Fruit fly (Drosophila melanogaster) S2 (cell line): ENCODE data around the gene CG31848.

Source experiments
- CG8478 ChIP-seq: fragments of >200 bp; optimal IDR thresholded peaks from 2 replicates; lab custom pipeline; 2018
- CTCF ChIP-seq, 2 experiments: fragments of >200 bp; optimal IDR thresholded peaks; 2 replicates each; lab custom pipeline; 2018

Gene CG31848

DNA sequence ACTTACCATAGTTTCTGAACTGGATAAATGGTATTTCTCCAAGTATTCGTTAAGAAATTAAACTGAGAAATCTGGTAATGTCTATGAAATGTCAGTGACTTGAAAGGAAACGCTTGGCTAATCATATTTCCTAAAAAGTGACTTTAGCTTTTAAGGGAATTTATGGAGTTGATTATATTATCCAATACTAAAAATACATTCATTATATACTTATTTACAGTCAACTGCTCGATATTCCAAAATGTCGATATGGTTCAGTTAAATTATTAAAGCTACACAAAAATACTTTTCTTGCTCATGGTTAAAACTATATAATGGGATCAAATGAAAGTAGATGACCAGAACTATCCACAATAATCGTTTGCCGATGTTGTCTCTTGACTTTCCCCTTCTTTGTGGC, at the start of gene CG31848:
TSS of gene CG31848 (minus strand) at position 101 of the 400 bp plus-strand sequence.
- no peak for TF ChIP-seq CTCF (optimal IDR thresholded peaks at IDR 0.05; lab: Kevin White, UChicago)
- TF ChIP-seq CG8478 (lab: Kevin White, UChicago): no peak

DNA sequence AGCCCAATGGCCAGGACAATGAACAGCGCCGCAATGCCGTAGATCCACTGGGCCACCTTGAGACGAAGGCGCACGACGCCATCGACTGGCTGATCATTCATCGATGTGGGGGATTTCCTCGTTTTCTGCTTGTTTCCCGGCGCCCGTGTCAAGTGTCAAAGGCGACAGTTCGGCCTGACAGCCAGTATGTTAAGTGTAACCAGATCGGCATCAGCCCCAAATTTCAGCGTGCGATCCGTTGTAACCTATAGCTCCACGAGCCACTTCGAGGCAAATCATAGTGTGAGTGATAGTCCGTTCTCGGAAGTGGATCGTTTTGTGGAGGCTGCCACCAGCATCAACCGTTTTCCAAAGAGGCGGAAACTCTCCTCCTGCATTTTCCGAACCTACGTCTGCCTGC, 41.0 kb upstream of the CG31848 start, which contains the start of gene CG43779:
TSS of gene CG43779 (minus strand) at position 101 of the 400 bp plus-strand sequence.
- no peak for TF ChIP-seq CG8478 (lab: Kevin White, UChicago)
- no peak for TF ChIP-seq CTCF (optimal IDR thresholded peaks at IDR 0.05; lab: Kevin White, UChicago)

DNA sequence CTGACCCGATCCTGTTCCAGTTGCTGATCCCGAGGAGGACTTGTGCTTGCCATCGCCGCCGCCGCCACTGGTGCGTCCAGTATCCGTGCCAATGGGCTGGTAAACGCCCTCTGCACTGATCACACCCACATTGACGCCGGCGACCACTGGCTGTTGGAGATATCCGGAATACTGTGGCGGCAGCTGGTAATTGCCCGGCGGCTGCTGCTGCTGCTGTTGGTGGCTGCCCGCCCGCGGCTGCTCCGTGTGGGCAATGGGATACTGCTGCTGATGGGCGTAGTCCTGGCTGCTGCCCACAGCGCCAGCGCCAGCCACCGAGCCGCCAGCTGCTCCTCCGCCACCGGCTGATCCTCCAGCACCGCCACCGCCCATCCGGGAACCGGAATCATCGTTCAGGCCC, 39.3 kb upstream of the CG31848 start:
- no peak for TF ChIP-seq CG8478 (lab: Kevin White, UChicago)

DNA sequence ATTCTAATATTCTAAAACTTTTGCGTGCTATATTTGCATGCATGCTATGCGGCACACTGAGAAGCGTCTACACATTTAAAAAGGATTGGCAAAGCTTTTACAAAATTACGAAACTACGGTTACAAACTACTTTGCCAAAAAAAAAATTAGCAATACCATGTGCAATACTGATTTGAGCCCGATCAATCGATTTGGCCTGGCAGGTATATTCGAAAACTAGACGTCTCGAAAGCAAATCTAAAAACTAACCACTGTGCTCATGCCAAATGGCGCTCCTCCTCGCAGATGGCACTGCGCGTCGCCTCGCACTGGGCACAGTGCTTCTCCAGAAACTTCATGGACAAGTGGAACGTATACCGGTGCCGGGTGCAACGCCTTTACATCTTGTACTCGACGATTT, 38.8 kb upstream of the CG31848 start, which contains the start of gene CG16825:
TSS of gene CG16825 (plus strand) at position 301 of the 400 bp plus-strand sequence.
- TF ChIP-seq CTCF (optimal IDR thresholded peaks at IDR 0.05; lab: Kevin White, UChicago) (no peak), CG8478 (lab: Kevin White, UChicago) (no peak)

DNA sequence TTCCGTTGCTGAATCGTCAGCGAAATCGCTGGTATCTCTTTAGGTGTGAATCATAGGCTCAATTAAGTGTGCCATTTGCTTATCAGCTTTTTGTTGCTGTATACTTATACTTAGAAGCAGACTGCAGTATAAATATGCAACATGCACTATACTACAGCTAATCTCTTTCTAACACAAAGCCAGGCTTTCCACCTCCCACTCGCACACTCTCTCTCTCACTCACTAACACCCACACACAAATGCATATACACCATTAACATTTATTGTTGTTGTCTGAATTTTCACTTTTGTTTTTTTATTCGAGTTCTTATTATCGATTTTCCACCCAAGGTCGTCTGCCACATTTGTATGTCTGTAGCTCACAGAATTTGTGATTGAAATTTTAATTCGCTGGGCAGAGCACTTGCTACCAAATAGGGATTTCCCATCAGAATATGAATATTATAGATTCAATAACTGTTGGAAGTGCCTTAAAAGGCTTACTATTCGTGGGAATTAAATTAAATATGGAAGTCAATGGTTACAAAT, 31.1 kb upstream of the CG31848 start:
- no peak for TF ChIP-seq CG8478 (lab: Kevin White, UChicago)
- no peak for TF ChIP-seq CTCF (optimal IDR thresholded peaks at IDR 0.05; lab: Kevin White, UChicago)

DNA sequence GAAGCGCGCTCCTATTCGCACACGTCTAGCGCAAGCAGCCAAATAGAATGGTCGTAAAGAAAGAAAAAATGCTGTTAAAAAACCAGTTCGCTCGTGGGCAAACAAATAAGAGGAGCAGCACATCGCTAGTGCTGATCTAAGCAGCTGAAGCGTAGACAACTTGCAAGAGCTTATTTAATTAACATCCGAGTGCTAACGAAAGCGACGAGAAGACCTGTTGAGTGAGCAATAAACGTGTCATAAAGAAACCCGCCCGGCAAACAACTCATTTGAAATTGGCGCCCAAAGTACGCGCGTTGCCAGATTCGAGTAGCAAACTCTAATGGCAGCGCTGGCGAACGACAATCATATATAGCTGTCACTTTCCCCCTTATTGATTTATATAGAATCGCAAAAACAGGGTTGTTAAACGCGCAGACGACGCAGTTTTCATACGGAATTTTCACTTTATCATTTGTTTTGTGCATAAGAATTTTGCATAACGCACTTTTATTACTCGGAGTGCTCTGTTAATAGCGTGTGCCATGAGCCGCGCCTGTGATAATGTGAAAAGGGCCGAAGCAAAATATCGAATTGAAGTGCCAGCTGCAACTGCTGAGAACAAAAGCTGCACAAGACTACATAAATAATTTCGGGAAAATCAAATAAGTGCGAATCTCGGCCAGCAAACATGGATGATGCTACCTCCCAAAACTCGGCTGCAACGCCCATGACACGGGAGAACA, 30.5 kb upstream of the CG31848 start:
- TF ChIP-seq CG8478 (lab: Kevin White, UChicago) (no peak), CTCF (optimal IDR thresholded peaks at IDR 0.05; lab: Kevin White, UChicago) (peak; percentile 35 to 42)

DNA sequence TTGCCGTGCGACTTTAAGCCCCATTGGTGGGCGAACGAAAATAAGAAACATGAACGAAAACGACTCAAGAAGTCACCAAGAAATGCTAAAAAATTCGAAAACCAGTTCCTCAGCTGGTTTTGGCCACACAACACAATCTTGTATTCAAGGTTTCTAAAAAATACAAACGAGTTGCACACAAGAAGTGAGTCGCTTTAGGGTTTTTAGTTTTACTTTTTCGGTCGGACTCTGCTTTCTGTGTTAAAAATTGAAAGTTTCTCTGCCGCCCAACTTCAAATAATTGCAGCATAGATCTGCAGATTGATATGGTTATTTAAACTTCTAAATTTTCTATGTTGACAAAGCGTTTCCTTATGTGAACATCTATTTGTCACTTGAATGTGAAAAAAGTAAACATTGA, 26.9 kb upstream of the CG31848 start, which contains the start of gene CG16824:
TSS of gene CG16824 (plus strand) at position 384 of the 400 bp plus-strand sequence.
- TF ChIP-seq CTCF (optimal IDR thresholded peaks at IDR 0.05; lab: Kevin White, UChicago) (no peak), CG8478 (lab: Kevin White, UChicago) (no peak)

DNA sequence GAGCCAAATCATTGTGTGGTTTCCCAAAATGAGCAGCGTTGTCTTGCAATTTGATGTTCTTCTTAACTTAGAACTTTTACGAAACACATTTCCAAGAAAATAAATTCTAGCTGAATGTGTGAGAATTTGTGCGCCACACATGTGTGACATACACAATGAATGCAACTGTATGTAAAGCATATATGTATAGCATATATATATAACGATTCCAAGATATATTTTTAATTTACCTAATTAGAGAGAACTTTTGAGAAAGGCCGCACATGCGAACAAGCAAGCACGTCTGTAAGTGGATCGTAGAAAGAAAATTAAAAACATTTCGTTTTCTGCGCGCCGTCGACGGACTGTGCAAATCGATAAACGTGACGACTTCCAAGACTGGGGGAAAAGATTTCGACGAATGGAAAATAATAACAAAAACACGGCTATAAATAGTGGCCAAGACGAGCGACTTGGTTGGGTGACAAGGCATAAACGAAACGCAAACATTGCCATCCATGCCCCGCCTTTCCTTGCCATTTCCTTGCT, 26.3 kb upstream of the CG31848 start:
- TF ChIP-seq CG8478 (lab: Kevin White, UChicago): no peak

DNA sequence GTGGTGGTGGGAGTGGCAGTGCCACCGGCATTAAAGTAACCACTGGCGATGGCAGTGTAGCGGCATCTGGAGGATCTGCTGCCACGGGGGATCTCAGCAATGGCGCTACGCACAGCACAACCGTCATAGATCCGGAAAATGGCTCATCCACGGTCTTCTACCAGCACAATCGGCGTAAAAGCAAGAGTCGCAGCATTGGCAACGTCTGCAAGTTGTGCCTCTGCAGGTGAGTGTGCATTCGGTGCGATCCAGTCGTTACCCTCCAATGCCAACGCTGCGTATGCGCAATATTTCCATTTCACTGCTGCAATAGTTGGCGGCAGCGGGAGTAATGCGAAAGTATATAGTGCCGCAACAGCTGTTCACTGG, 25.4 kb upstream of the CG31848 start:
- TF ChIP-seq CTCF (optimal IDR thresholded peaks at IDR 0.05; lab: Kevin White, UChicago): no peak
- TF ChIP-seq CG8478 (lab: Kevin White, UChicago): no peak

DNA sequence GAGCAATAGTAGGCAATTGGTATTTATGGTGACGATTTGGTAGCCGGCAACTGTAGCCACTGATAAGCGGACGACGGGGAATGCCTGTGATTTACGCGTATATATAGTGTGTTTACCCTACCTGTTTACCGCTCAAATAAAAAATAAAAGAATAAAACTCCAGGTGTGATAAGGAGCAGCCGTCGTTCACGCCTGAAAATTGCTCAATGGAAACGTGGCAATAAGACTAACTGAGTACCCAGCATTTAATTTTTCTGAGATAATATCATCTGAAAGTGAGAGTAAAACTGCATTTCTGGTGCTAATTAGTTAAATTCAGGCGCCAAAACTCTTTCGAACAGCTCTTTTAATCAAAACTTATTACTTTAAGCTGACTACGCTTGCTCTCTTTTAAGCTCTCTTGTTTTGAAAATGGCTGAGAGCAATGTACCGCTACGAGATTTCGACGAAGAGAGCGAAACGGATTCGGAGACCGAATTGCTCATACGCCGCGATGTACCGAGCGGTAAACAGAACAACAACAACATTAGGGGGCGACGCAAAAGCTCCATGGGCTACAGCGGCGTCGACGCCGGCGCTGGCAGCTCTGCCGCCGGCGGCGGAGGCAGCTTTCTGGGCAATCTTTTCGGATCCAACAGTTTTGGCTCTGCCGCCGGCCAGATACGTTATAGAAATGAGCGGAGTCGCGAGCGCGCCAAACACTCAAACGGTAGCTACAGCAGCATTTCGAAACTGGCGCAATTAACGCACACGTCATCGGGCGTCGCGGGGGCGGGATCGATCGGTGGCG, 24.8 kb upstream of the CG31848 start:
- TF ChIP-seq CTCF (optimal IDR thresholded peaks at IDR 0.05; lab: Kevin White, UChicago) (no peak), CG8478 (lab: Kevin White, UChicago) (no peak)

DNA sequence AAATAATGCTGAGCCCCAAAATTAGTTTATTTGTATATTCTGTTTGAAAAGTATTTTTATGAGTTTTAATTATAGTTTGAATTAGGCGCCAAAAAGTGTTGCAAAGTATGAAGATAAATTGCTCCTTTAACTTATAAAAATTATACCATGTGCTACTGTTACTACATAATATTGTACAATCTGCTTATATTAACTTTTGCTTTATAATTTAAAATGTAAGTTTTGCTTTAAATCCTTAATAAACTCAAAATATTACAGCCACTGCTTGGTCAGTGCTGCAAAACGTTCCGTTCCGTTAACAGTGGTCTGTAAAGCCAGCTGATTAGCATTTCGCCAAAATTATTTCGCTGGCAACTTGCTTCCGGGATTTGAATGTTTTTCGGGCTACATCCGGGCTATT, 24.0 kb upstream of the CG31848 start, which contains the start of gene CG31729:
TSS of gene CG31729 (plus strand) at position 309 of the 400 bp plus-strand sequence.
- TF ChIP-seq CTCF (optimal IDR thresholded peaks at IDR 0.05; lab: Kevin White, UChicago) (no peak), CG8478 (lab: Kevin White, UChicago) (no peak)

DNA sequence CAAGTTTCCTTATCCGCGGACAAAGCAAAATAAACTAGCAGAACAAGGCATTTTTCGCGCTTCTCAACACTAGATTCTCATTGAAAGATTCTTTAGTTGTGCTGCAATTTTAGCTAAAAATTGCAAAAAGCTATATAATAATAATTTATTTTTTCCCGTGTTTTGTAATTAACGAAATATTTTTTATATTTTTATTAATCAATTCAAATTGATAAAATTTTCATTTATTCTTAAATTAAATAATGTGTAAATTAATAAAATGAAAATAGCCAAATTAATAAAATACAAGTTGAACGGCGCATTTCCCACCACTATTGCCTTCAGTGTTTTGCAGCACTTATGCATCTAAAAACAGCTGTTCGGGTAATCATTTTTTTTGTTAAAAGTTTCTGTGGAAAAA, 20.8 kb upstream of the CG31848 start, which contains the start of the genes Drep4 and Uvrag:
TSS of gene Drep4 (minus strand) at position 7 of the 400 bp plus-strand sequence.
TSS of gene Uvrag (plus strand) at position 322 of the 400 bp plus-strand sequence.
- TF ChIP-seq CTCF (optimal IDR thresholded peaks at IDR 0.05; lab: Kevin White, UChicago) (no peak), CG8478 (lab: Kevin White, UChicago) (no peak)

DNA sequence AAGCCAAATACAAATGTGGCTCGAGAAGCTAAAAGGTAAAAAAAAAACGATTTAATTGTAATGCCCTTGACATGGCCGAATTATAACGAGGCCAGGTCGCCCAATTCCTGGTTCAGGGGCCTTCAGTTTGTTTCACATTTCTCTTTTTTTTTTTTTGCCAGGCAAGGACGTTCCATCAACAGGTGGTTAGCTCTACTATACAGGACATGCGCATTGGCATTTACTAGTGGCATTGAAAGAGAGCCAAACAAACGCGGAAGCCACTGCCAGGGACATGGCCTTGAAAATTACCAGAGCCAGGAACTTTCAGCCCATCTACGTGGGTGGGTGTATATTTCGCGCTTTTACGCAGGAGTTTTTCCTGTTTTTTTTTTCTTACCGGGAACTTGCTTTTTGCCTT, 20.1 kb upstream of the CG31848 start:
- TF ChIP-seq CTCF (optimal IDR thresholded peaks at IDR 0.05; lab: Kevin White, UChicago): no peak
- TF ChIP-seq CG8478 (lab: Kevin White, UChicago): no peak

DNA sequence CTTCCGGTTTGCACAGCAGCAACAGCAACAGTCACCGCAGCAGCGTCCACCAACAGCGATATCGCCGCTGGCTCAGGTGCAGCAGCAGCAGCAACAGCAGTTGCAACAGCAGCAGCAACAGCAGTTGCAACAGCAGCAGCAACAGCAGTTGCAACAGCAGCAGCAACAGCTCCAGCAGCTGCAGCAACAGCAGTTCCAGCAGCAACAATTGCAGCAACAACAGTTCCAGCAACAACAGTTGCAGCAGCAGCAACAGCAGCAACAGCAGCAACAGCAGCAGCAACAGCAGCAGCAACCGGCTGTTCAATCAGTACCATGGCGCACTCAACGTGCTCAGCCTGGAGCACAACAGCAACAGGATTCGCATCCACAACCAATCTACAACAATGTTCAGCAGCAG, 6.9 kb upstream of the CG31848 start:
- TF ChIP-seq CTCF (optimal IDR thresholded peaks at IDR 0.05; lab: Kevin White, UChicago) (no peak), CG8478 (lab: Kevin White, UChicago) (no peak)
